Worm (Caenorhabditis elegans): ENCODE data around the gene C18A3.7.

The C18A3.7 gene

ce11 chrII:5779866-5780265, 49.6 kb upstream of the C18A3.7 start (continued):
- TF ChIP-seq F44E2.7 (GFP tag; IDR thresholded peaks at IDR 0.05) (no peak), vab-7 (GFP tag; IDR thresholded peaks at IDR 0.05) (no peak), nhr-77 (tag; optimal IDR thresholded peaks at IDR 0.05) (no peak), F10B5.3 (tag; optimal IDR thresholded peaks at IDR 0.05) (no peak), unc-62 (GFP tag; optimal IDR thresholded peaks at IDR 0.05 in 1 of 2) (peak in 1 of 2 experiments; percentile 0), unc-62 (tag; optimal IDR thresholded peaks at IDR 0.05) (no peak), lin-39 (tag; optimal IDR thresholded peaks at IDR 0.05) (no peak), saeg-2 (GFP tag; IDR thresholded peaks at IDR 0.05) (no peak), Y75B8A.6 (GFP tag; IDR thresholded peaks at IDR 0.05) (no peak), lin-1 (GFP tag; IDR thresholded peaks at IDR 0.05) (no peak), spr-1 (tag; optimal IDR thresholded peaks at IDR 0.05) (no peak), madf-5 (GFP tag; IDR thresholded peaks at IDR 0.05) (no peak), madf-9 (GFP tag; conservative IDR thresholded peaks at IDR 0.05) (no peak), ceh-20 (GFP tag; IDR thresholded peaks at IDR 0.05) (no peak), F37D6.2 (tag; optimal IDR thresholded peaks at IDR 0.05) (no peak)

ce11 chrII:5777372-5777771, 47.1 kb upstream of the C18A3.7 start:
- no peak for TF ChIP-seq nhr-41 (GFP tag; IDR thresholded peaks at IDR 0.05)
- no peak for TF ChIP-seq set-16 (GFP tag; IDR thresholded peaks at IDR 0.05)
- no peak for TF ChIP-seq fkh-10 (GFP tag; optimal IDR thresholded peaks at IDR 0.05)
- TF ChIP-seq php-3 (GFP tag; IDR thresholded peaks at IDR 0.05), result no peak

ce11 chrII:5774879-5775278, 44.6 kb upstream of the C18A3.7 start:
- no peak for TF ChIP-seq nhr-28 (tag; optimal IDR thresholded peaks at IDR 0.05)
- TF ChIP-seq fkh-10 (GFP tag; optimal IDR thresholded peaks at IDR 0.05), result no peak
- no peak for TF ChIP-seq nhr-76 (tag; optimal IDR thresholded peaks at IDR 0.05)
- TF ChIP-seq lin-1 (GFP tag; IDR thresholded peaks at IDR 0.05), result no peak
- TF ChIP-seq mdt-29 (GFP tag; IDR thresholded peaks at IDR 0.05), result no peak
- TF ChIP-seq ceh-32 (tag; optimal IDR thresholded peaks at IDR 0.05; ENCODE audit: poor library complexity), result no peak
- TF ChIP-seq lin-15B (tag; optimal IDR thresholded peaks at IDR 0.05), result no peak
- TF ChIP-seq F44E2.7 (GFP tag; IDR thresholded peaks at IDR 0.05), result no peak
- no peak for TF ChIP-seq daf-19 (GFP tag; conservative IDR thresholded peaks at IDR 0.05)

ce11 chrII:5774120-5774519, 43.9 kb upstream of the C18A3.7 start, which contains the start of the genes dmd-5 and F10C1.1:
dmd-5 (minus strand) TSS chrII:5774220.
F10C1.1 (plus strand) TSS chrII:5774229.
- TF ChIP-seq unc-62 (GFP tag; optimal IDR thresholded peaks at IDR 0.05 in 1 of 2) (peak in 1 of 2 experiments; percentile 20), unc-62 (tag; optimal IDR thresholded peaks at IDR 0.05) (no peak), nhr-41 (GFP tag; IDR thresholded peaks at IDR 0.05) (no peak)

ce11 chrII:5772547-5773142, 42.4 kb upstream of the C18A3.7 start:
- TF ChIP-seq sdz-12 (GFP tag; optimal IDR thresholded peaks at IDR 0.05), result no peak
- TF ChIP-seq fos-1 (tag; optimal IDR thresholded peaks at IDR 0.05), result no peak
- 0 out of 2 replicates have a peak, but pooled peaks have one; percentile 27 for TF ChIP-seq lin-29 (GFP tag; IDR thresholded peaks at IDR 0.05)
- TF ChIP-seq hlh-30 (tag; optimal IDR thresholded peaks at IDR 0.05; ENCODE audit: insufficient read depth), result peak; percentile 59
- no peak for TF ChIP-seq lsy-2 (tag; optimal IDR thresholded peaks at IDR 0.05)
- TF ChIP-seq zip-2 (tag; optimal IDR thresholded peaks at IDR 0.05), result no peak
- no peak for TF ChIP-seq nhr-77 (tag; optimal IDR thresholded peaks at IDR 0.05)
- TF ChIP-seq unc-39 (tag; optimal IDR thresholded peaks at IDR 0.05), result no peak
- TF ChIP-seq nhr-111 (GFP tag; optimal IDR thresholded peaks at IDR 0.05), result no peak
- peak; percentile 62 for TF ChIP-seq mep-1 (tag; optimal IDR thresholded peaks at IDR 0.05)
- TF ChIP-seq nhr-11 (tag; optimal IDR thresholded peaks at IDR 0.05), result no peak
- TF ChIP-seq F26F4.8 (GFP tag; conservative IDR thresholded peaks at IDR 0.05), result 0 out of 2 replicates have a peak, but pooled peaks have one; percentile 10
- no peak for TF ChIP-seq daf-8 (GFP tag; IDR thresholded peaks at IDR 0.05)
- no peak for TF ChIP-seq ZK546.5 (tag; optimal IDR thresholded peaks at IDR 0.05)
- TF ChIP-seq rbr-2 (tag; optimal IDR thresholded peaks at IDR 0.05), result peak; percentile 49
- TF ChIP-seq pqm-1 (tag; optimal IDR thresholded peaks at IDR 0.05), result no peak
- peak; percentile 72 for TF ChIP-seq lin-38 (GFP tag; IDR thresholded peaks at IDR 0.05)
- 0 out of 2 replicates have a peak, but pooled peaks have one; percentile 13 for TF ChIP-seq ceh-44 (GFP tag; IDR thresholded peaks at IDR 0.05)
- TF ChIP-seq unc-62 (GFP tag; optimal IDR thresholded peaks at IDR 0.05 in 1 of 2), result peak in 1 of 2 experiments; percentile 93
- no peak for TF ChIP-seq unc-62 (tag; optimal IDR thresholded peaks at IDR 0.05)
- TF ChIP-seq jun-1 (tag; optimal IDR thresholded peaks at IDR 0.05), result no peak
- TF ChIP-seq dmd-6 (GFP tag; IDR thresholded peaks at IDR 0.05), result peak; percentile 58
- TF ChIP-seq ceh-32 (tag; optimal IDR thresholded peaks at IDR 0.05; ENCODE audit: poor library complexity), result no peak
